Fruit fly (Drosophila melanogaster) S2 (cell line): ENCODE data around the gene CG7655.

Experiments used
- CG8478 ChIP-seq: fragments of >200 bp; optimal IDR thresholded peaks from 2 replicates; lab custom pipeline; 2018
- CTCF ChIP-seq, 2 experiments: fragments of >200 bp; optimal IDR thresholded peaks; 2 replicates each; lab custom pipeline; 2018

dm6 chr3R:17644019-17644418 is 38.5 kb upstream of the CG7655 start:
- TF ChIP-seq CG8478 (lab: Kevin White, UChicago) = no peak
- no peak for TF ChIP-seq CTCF (optimal IDR thresholded peaks at IDR 0.05; lab: Kevin White, UChicago)
